Worm (Caenorhabditis elegans): ENCODE data around the gene C33A12.4.
A peak's percentile ranks its signal among the peaks of the same experiment; 100 is the strongest.

Gene C33A12.4

DNA sequence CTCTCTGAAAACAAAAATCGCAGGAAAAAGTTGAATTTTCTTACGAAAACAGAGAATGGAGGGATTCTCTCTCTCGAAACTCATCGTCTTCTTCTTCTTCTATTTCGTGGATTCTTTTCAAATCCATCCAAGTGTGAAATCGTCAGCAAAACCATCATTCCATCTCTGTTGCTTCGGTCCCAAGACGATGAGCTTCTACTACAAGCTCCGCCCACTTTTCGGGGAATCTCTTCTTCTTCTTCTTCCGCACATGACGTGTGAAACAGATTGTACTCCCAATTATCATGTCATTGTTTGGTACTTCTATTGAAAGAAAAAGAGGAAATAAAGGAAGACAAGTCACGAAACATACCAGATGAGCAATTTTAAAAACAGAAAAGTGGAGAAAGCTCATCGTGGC is 12.8 kb upstream of the C33A12.4 start:
- TF ChIP-seq W03F9.2 (tag; optimal IDR thresholded peaks at IDR 0.05) (no peak), him-1 (tag; optimal IDR thresholded peaks at IDR 0.05) (no peak), dao-5 (tag; optimal IDR thresholded peaks at IDR 0.05) (no peak)

DNA sequence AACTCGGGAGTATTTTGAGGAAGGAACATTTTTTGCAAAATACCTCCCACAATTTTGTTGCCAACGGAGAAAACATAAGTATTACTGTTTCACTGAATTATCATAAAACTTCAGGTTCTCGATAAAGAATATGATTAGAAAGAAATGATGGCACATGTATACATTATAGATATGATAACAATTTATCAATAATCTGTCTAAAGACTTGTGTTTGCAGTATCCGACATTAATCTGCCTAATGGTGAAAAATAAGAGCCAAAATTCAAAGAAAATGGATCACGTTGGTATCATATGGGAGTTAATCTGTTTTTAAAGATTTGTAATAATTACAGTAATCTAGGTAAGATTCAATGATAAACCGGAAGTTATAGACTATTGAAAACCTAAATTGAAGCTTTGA is 10.3 kb upstream of the C33A12.4 start:
- no peak for TF ChIP-seq W03F9.2 (tag; optimal IDR thresholded peaks at IDR 0.05)
- TF ChIP-seq him-1 (tag; optimal IDR thresholded peaks at IDR 0.05): no peak
- no peak for TF ChIP-seq dao-5 (tag; optimal IDR thresholded peaks at IDR 0.05)

DNA sequence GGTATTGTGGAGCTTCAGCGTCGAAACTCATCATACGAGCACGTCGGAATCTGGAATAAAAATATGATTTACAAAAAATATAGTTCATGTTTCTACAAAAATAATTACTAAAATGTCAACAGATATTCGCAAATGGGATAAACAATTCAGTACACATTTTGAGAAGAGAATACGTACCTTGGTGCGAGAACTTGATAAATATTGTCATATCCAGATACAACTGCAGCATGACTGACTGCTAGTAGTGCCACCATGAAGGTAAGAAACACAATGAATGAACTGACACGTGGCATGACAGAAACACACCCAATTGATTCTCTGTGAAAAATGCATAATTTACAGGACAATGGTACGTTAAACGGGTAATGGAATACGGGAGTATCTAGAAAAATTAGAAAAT is 8.2 kb upstream of the C33A12.4 start, which contains the start of gene nlp-35:
TSS of gene nlp-35 (minus strand) at position 319 of the 400 bp plus-strand sequence.
- TF ChIP-seq dao-5 (tag; optimal IDR thresholded peaks at IDR 0.05) (no peak), W03F9.2 (tag; optimal IDR thresholded peaks at IDR 0.05) (no peak)

DNA sequence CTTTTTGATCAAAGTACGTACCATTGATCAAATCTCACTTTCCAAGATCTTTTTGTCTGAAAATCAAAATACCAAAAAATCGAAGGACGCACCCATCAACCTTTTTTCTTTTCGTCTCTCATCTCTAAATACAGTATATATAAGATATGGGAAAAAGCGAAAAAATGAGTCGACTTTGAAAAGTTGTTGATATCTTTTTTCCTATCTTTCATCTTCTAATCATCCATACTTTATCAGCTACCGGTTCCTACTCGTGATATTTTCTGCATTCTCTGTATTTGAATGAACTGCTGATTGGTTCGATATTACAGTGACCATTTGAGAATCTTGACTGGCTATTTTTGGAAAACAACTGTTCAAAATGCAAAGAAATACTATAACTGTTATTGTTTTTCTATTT is 6.5 kb upstream of the C33A12.4 start, which contains the start of gene C33A12.19:
TSS of gene C33A12.19 (plus strand) at position 169 of the 400 bp plus-strand sequence.
- TF ChIP-seq dao-5 (tag; optimal IDR thresholded peaks at IDR 0.05): no peak
- TF ChIP-seq him-1 (tag; optimal IDR thresholded peaks at IDR 0.05): no peak
- no peak for TF ChIP-seq W03F9.2 (tag; optimal IDR thresholded peaks at IDR 0.05)

DNA sequence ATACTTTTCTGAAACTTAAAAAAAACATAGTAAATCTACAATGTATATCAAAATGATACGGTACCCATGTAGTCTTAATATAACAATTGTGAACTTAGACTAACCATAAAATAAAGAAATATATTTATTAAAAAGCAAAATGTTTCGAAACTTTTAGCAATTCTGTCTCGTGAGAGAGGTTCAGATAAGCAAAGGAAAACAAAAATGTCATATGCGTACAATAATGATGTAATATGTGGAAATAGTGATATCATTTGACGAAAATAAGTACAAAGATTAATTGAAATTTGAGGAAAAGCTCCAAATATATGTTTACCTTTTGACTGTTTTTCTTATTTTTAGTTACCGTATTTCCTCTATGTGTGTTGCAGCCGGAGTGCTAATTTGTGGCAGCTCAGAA is 3.8 kb upstream of the C33A12.4 start:
- TF ChIP-seq dao-5 (tag; optimal IDR thresholded peaks at IDR 0.05) (no peak), him-1 (tag; optimal IDR thresholded peaks at IDR 0.05) (no peak), W03F9.2 (tag; optimal IDR thresholded peaks at IDR 0.05) (no peak)

DNA sequence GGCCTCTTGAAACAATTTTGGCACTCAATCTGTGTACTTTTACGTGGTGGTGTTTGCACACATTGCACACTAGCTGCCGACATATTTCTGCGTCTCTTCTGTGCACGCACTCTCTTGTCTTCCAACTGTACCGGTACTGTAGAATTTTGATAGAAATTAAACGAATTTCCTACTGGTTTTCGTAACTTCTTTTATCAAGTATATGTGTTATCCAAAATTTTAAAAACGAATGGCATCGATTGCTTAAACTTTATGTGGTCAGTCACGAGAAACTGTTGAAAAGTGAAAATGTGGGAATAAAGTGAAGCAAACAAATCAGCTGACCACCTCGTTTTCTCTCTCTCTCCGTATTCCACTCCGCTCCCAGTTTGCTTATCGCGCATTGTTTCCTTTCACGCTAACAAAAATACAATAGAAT is 3.0 kb upstream of the C33A12.4 start:
- peak; percentile 28 for TF ChIP-seq W03F9.2 (tag; optimal IDR thresholded peaks at IDR 0.05)
- TF ChIP-seq him-1 (tag; optimal IDR thresholded peaks at IDR 0.05): no peak

DNA sequence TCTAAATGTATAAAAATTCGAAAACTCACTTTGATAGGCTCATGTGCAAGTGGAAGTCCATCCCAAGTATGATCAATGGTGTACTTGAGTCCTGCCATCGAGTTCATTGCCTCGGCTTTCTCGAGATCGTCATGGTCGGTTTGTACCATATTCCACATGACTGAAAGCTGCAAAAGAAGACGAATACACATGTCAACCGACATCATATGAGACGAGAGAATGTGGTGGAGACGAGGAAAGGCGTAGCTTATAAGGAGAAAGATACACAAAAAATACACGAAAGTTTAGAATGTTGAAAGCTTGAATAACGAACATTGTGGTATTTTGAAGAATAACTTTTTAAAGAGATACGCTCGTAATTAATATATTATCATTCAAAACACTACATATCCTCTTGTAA is 2.5 kb upstream of the C33A12.4 start, which contains the start of gene C33A12.3:
TSS of gene C33A12.3 (minus strand) at position 167 of the 400 bp plus-strand sequence.
- no peak for TF ChIP-seq dao-5 (tag; optimal IDR thresholded peaks at IDR 0.05)
- TF ChIP-seq him-1 (tag; optimal IDR thresholded peaks at IDR 0.05): no peak
- TF ChIP-seq W03F9.2 (tag; optimal IDR thresholded peaks at IDR 0.05): no peak

DNA sequence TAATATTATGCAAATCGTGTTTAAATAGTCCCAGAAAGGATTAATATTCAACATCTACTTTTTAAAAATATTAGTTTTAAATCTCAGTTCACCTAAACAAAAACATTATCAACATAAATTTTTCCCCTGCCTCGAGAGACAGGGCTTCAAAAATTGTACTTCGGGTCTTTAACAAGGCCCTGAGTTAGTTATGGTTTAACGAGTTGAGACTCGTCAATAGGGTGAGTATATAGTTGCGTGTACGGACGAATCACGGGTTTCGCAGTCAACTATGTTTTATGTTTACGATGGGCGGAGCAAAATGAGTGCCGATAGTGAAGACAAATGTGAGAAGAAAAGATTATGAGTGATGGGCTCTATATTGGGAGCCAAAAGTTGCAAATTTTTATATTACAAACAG is 1.3 kb upstream of the C33A12.4 start:
- TF ChIP-seq him-1 (tag; optimal IDR thresholded peaks at IDR 0.05) (no peak), W03F9.2 (tag; optimal IDR thresholded peaks at IDR 0.05) (no peak), dao-5 (tag; optimal IDR thresholded peaks at IDR 0.05) (no peak)

DNA sequence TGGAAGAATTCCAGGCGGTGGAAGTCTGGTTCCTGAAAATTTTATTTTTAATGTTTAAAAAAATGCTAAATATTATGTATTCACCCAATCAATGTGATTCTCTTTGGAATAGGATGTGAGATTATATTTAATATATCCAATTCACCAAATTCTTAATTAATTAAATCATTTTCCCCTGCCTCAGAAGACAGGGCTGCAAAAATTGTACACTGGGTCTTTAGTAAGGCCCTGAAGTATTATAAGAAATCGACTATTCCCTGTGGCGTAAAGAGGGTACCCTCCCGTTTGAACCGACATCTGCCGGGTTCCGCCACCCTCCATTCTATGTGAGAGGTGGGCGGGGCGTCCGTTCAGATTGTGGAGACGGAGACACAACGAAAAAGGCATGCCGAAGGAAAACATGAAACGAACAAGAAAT is 861 bp upstream of the C33A12.4 start:
- peak; percentile 57 for TF ChIP-seq him-1 (tag; optimal IDR thresholded peaks at IDR 0.05)
- TF ChIP-seq dao-5 (tag; optimal IDR thresholded peaks at IDR 0.05): no peak
- peak; percentile 67 for TF ChIP-seq W03F9.2 (tag; optimal IDR thresholded peaks at IDR 0.05)

DNA sequence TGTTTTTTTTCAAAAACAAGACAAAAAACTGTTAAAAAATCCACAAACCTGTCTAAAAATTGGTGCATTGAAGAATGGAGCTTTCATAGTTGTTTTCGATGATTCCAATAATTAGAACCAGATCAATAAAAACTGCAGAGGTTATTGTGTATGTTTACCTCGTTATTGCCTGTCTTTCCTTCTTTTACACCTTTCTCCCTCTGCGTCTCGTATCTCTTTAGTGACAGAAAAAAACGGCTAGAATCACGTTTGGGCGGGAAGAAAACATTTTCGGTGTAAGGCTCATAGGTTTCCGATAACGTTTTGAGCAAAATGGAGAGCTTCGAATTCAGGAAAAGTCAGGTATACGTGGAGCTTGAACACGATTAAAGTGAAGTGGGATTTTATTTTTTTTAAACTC is 1.8 kb downstream of the C33A12.4 start, which contains the start of gene ethe-1:
TSS of gene ethe-1 (minus strand) at position 150 of the 400 bp plus-strand sequence.
- TF ChIP-seq dao-5 (tag; optimal IDR thresholded peaks at IDR 0.05): no peak
- no peak for TF ChIP-seq him-1 (tag; optimal IDR thresholded peaks at IDR 0.05)
- no peak for TF ChIP-seq W03F9.2 (tag; optimal IDR thresholded peaks at IDR 0.05)

DNA sequence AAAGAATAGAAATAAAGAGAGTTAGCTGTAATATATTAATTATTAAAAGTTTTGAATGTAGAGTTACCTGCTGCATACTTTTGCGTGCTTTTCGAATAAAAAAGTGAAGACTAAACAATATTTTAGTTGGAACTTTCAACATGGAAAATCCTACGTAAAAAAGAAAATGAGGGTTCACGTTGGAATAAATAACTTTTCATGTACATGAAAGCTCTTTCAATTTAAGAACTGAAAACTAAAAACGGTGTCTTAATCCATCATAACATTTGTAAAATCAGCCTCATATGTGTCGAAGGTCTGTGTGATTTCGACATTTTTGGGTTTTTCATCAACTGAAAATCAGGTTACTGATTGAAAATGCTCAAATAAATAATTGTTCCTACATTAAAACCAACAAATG is 4.1 kb downstream of the C33A12.4 start, which contains the start of gene ttr-9:
TSS of gene ttr-9 (minus strand) at position 101 of the 400 bp plus-strand sequence.
- TF ChIP-seq him-1 (tag; optimal IDR thresholded peaks at IDR 0.05): no peak
- no peak for TF ChIP-seq dao-5 (tag; optimal IDR thresholded peaks at IDR 0.05)

DNA sequence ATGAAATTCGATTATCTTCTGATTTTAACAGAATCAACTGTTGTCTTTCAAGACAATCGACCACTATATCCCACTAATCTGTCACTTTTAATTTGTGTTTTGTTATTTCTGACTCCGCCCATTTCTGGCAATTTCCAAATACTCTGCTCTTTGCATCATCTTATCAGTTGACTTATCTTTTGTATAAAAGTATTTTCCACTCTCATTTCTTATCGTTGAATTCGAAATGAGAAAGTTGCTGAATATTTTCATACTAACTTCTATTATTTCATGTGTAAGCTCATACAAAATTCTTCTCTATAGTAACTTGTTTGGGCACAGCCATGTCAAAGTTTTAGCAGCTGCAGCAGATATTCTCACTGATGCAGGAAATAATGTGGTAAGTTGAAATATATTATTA is 10.3 kb downstream of the C33A12.4 start, which contains the start of gene ugt-21:
TSS of gene ugt-21 (plus strand) at position 212 of the 400 bp plus-strand sequence.
- TF ChIP-seq W03F9.2 (tag; optimal IDR thresholded peaks at IDR 0.05) (no peak), dao-5 (tag; optimal IDR thresholded peaks at IDR 0.05) (no peak), him-1 (tag; optimal IDR thresholded peaks at IDR 0.05) (no peak)

DNA sequence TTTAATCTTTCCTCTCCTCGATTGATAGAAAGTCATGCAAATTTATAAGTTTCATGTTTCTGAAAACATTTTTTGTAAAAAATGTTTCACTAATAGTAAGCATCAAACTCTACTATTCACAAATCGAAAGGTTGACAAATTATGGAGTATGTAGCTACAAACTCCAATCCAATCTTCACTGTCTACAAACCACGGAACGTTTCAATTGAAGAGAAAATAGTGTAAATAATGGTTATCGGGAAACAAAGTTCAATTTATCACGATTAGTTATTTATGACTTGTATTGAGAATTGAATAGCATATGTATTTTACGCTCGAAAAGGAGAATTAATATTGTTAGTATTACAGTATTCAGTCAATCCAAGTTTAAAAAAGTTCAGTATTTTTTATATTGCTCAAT is 10.7 kb downstream of the C33A12.4 start:
- TF ChIP-seq W03F9.2 (tag; optimal IDR thresholded peaks at IDR 0.05) (no peak), him-1 (tag; optimal IDR thresholded peaks at IDR 0.05) (no peak), dao-5 (tag; optimal IDR thresholded peaks at IDR 0.05) (no peak)

DNA sequence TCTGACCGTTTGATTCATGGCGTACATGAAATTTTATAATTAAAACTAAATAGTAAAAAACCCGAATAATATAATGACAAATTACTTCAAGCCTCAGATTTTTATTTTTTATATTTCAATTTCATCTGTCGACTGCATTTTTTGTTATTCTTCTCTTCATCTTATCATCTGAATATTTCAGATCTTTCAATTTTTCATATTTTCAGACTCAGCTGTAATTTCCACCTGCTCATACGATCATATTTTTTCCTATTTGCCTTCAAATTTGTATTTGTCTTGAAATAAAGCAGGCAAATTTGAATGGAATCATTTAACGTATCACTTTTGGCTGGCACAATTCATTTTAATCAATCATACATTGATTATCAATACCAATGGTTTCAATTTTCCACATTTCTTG is 12.3 kb downstream of the C33A12.4 start, which contains the start of gene sru-4:
TSS of gene sru-4 (plus strand) at position 301 of the 400 bp plus-strand sequence.
- no peak for TF ChIP-seq W03F9.2 (tag; optimal IDR thresholded peaks at IDR 0.05)
- TF ChIP-seq him-1 (tag; optimal IDR thresholded peaks at IDR 0.05): no peak
- TF ChIP-seq dao-5 (tag; optimal IDR thresholded peaks at IDR 0.05): no peak

DNA sequence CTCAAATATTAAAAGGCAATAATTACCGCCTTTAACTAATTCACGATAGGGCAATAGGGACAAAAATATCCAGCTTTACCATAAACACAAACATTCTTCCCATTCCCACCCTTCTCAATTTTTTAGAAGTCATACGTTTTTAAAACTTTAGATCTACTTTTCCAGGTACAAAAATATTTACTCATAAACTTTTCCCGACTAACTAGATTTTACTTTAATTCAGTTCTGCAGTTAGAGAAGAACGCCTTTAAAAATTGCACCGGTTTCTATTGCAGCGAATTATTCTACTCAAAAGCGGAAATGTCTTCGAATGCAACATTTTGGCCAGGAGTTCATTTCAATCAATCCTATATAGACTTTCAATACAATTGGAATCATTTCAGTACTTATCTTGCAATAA is 14.1 kb downstream of the C33A12.4 start, which contains the start of gene sru-3:
TSS of gene sru-3 (plus strand) at position 301 of the 400 bp plus-strand sequence.
- TF ChIP-seq dao-5 (tag; optimal IDR thresholded peaks at IDR 0.05): no peak
- no peak for TF ChIP-seq him-1 (tag; optimal IDR thresholded peaks at IDR 0.05)
- no peak for TF ChIP-seq W03F9.2 (tag; optimal IDR thresholded peaks at IDR 0.05)
